Worm (Caenorhabditis elegans): ENCODE data around the gene clec-84.

DNA sequence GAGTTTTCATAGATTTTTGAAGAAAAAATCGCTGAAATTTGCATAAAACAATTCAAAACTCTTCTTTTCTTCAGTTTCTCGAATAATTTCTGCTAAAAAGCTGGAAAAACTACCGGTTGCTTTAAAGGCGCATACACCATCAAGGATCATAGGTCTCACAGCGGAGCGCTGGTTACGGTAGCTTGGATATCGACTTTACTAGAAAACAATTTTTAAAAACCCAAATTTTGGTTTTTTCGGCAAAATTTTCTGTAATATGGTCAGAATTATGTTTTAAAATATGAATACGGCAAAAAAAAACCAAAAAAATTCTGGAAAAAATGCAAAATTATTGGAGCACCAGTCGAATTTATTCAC lies 51.2 kb downstream of the clec-84 start:
- no peak for TF ChIP-seq ceh-36 (tag; optimal IDR thresholded peaks at IDR 0.05)
- no peak for TF ChIP-seq ama-1 (optimal IDR thresholded peaks at IDR 0.05)

Data from whole organism, early embryonic.